Worm (Caenorhabditis elegans) whole organism, L1 larva: ENCODE measurements around the gene rhr-1.

ENCODE experiments used
- C04F5.9 ChIP-seq: sonication (generic microtip); optimal IDR thresholded peaks from 2 replicates; lab custom pipeline; 2016; ENCODE audit warnings: missing genetic modification characterization, missing compliant biosample characterization
- F16B12.6 ChIP-seq: fragments of 150-350 bp; optimal IDR thresholded peaks from 2 replicates; lab custom pipeline; 2014; ENCODE audit warnings: missing biosample characterization, missing genetic modification characterization
- alr-1 ChIP-seq: fragments of 200-800 bp; sonication (Bioruptor generic); optimal IDR thresholded peaks from 2 replicates; lab custom pipeline; 2018; ENCODE audit warnings: borderline replicate concordance, mild to moderate bottlenecking, missing genetic modification characterization, missing compliant biosample characterization
- ama-1 ChIP-seq: fragments of 150-350 bp; optimal IDR thresholded peaks from 2 replicates; lab custom pipeline; 2014
- blmp-1 ChIP-seq: fragments of 150-350 bp; optimal IDR thresholded peaks from 2 replicates; lab custom pipeline; 2014; ENCODE audit warnings: missing biosample characterization, missing genetic modification characterization
- ceh-63 ChIP-seq: fragments of 200-800 bp; sonication (Bioruptor generic); optimal IDR thresholded peaks from 2 replicates; lab custom pipeline; 2018; ENCODE audit warnings: mild to moderate bottlenecking, missing genetic modification characterization, missing compliant biosample characterization
- ces-1 ChIP-seq: fragments of 150-350 bp; optimal IDR thresholded peaks from 2 replicates; lab custom pipeline; 2014; ENCODE audit warnings: missing biosample characterization, missing genetic modification reagents, missing genetic modification characterization
- efl-1 ChIP-seq, 4 experiments: fragments of 150-350 bp; optimal IDR thresholded peaks in 3 of 4; peaks in 1 of 4; 1 replicate in 1 of 4; 2 replicates in 3 of 4; lab custom pipeline; 2014; ENCODE audit warnings: missing biosample characterization in 2 of 4, missing genetic modification characterization in 2 of 4, missing genetic modification reagents in 2 of 4
- egl-13 ChIP-seq: sonication (generic microtip); optimal IDR thresholded peaks from 2 replicates; lab custom pipeline; 2016; ENCODE audit warnings: missing genotype, missing genetic modification reagents, missing genetic modification characterization, missing compliant biosample characterization
- egl-27 ChIP-seq, 2 experiments: fragments of 150-350 bp in 1 of 2; sonication (generic microtip); optimal IDR thresholded peaks; 3 replicates each; lab custom pipeline; 2017 to 2018; ENCODE audit warnings: missing biosample characterization in 2 of 2, missing genetic modification characterization in 2 of 2, missing genetic modification reagents in 2 of 2
- elt-2 ChIP-seq: sonication (generic microtip); optimal IDR thresholded peaks from 2 replicates; lab custom pipeline; 2016; ENCODE audit warnings: missing genetic modification characterization, mild to moderate bottlenecking, inconsistent platforms, missing compliant biosample characterization, missing genetic modification reagents
- fkh-10 ChIP-seq: sonication (generic microtip); optimal IDR thresholded peaks from 2 replicates; lab custom pipeline; 2017; ENCODE audit warnings: missing biosample characterization, missing genetic modification reagents, missing genetic modification characterization
- fkh-4 ChIP-seq: sonication (generic microtip); optimal IDR thresholded peaks from 2 replicates; lab custom pipeline; 2016; ENCODE audit warnings: missing compliant biosample characterization, missing genetic modification characterization, borderline replicate concordance
- fkh-8 ChIP-seq: sonication (generic microtip); optimal IDR thresholded peaks from 2 replicates; lab custom pipeline; 2016; ENCODE audit warnings: mild to moderate bottlenecking, missing genetic modification characterization, missing compliant biosample characterization
- grh-1 ChIP-seq: fragments of 200-800 bp; sonication (Bioruptor generic); IDR thresholded peaks from 2 replicates; pipeline ENCODE4 v1.3.6; 2022; ENCODE audit warnings: missing genetic modification reagents, missing genetic modification characterization, missing compliant biosample characterization
- hpl-2 ChIP-seq: fragments of 150-350 bp; optimal IDR thresholded peaks from 2 replicates; lab custom pipeline; 2014; ENCODE audit warnings: missing biosample characterization, missing genetic modification reagents, missing genetic modification characterization
- irx-1 ChIP-seq: sonication (generic microtip); optimal IDR thresholded peaks from 2 replicates; lab custom pipeline; 2016; ENCODE audit warnings: missing genetic modification characterization, missing compliant biosample characterization
- jun-1 ChIP-seq: fragments of 150-350 bp; optimal IDR thresholded peaks from 2 replicates; lab custom pipeline; 2014; ENCODE audit warnings: missing biosample characterization, missing genetic modification reagents, missing genetic modification characterization
- lin-14 ChIP-seq: fragments of 200-800 bp; sonication (Bioruptor generic); optimal IDR thresholded peaks from 2 replicates; lab custom pipeline; 2018; ENCODE audit warnings: mild to moderate bottlenecking, missing genetic modification characterization, moderate library complexity, missing compliant biosample characterization
- lin-35 ChIP-seq, 2 experiments: fragments of 150-350 bp; optimal IDR thresholded peaks; 2 replicates each; lab custom pipeline; 2014; ENCODE audit warnings: missing biosample characterization in 2 of 2, missing genetic modification characterization in 2 of 2, missing genetic modification reagents in 2 of 2
- lin-39 ChIP-seq: fragments of 150-350 bp; optimal IDR thresholded peaks from 2 replicates; lab custom pipeline; 2014; ENCODE audit warnings: missing biosample characterization, missing genetic modification reagents, missing genetic modification characterization
- lsy-2 ChIP-seq, 2 experiments: fragments of 150-350 bp; optimal IDR thresholded peaks; 2 replicates each; lab custom pipeline; 2014; ENCODE audit warnings: missing biosample characterization in 2 of 2, missing genetic modification characterization in 2 of 2
- mdl-1 ChIP-seq, 2 experiments: fragments of 150-350 bp; optimal IDR thresholded peaks; 2 replicates each; lab custom pipeline; 2014 to 2017; ENCODE audit warnings: missing biosample characterization in 2 of 2, missing genetic modification characterization in 2 of 2, inconsistent platforms in 1 of 2
- nhr-11 ChIP-seq: fragments of 150-350 bp; optimal IDR thresholded peaks from 2 replicates; lab custom pipeline; 2014; ENCODE audit warnings: missing biosample characterization, missing genetic modification characterization
- nhr-20 ChIP-seq: sonication (generic microtip); optimal IDR thresholded peaks from 2 replicates; lab custom pipeline; 2016; ENCODE audit warnings: mild to moderate bottlenecking, missing genetic modification characterization, missing compliant biosample characterization
- nhr-237 ChIP-seq: fragments of 150-350 bp; optimal IDR thresholded peaks from 2 replicates; lab custom pipeline; 2014; ENCODE audit warnings: missing biosample characterization, missing genetic modification characterization
- nhr-28 ChIP-seq: fragments of 150-350 bp; optimal IDR thresholded peaks from 2 replicates; lab custom pipeline; 2014; ENCODE audit warnings: missing biosample characterization, missing genetic modification characterization
- nhr-47 ChIP-seq: sonication (generic microtip); optimal IDR thresholded peaks from 2 replicates; lab custom pipeline; 2016; ENCODE audit warnings: mild to moderate bottlenecking, missing genetic modification characterization, moderate library complexity, missing compliant biosample characterization
- nhr-84 ChIP-seq: sonication (generic microtip); optimal IDR thresholded peaks from 2 replicates; lab custom pipeline; 2017; ENCODE audit warnings: missing biosample characterization, missing genetic modification characterization
- nhr-85 ChIP-seq: sonication (generic microtip); peaks from one replicate; lab custom pipeline; 2016; ENCODE audit warnings: missing genetic modification characterization, inconsistent platforms, missing compliant biosample characterization
- pqm-1 ChIP-seq: sonication (generic microtip); optimal IDR thresholded peaks from 3 replicates; lab custom pipeline; 2017; ENCODE audit warnings: missing biosample characterization, missing genetic modification characterization
- skn-1 ChIP-seq: fragments of 150-350 bp; optimal IDR thresholded peaks from 2 replicates; lab custom pipeline; 2014; ENCODE audit warnings: missing biosample characterization, missing genetic modification characterization
- sptf-1 ChIP-seq: fragments of 150-350 bp; optimal IDR thresholded peaks from 2 replicates; lab custom pipeline; 2014; ENCODE audit warnings: missing biosample characterization, missing genetic modification characterization
- sup-37 ChIP-seq: fragments of 200-800 bp; sonication (Bioruptor generic); optimal IDR thresholded peaks from 2 replicates; lab custom pipeline; 2018; ENCODE audit warnings: mild to moderate bottlenecking, missing genetic modification characterization, missing compliant biosample characterization
- swsn-7 ChIP-seq: sonication (generic microtip); optimal IDR thresholded peaks from 2 replicates; lab custom pipeline; 2016; ENCODE audit warnings: missing genetic modification characterization, missing compliant biosample characterization
- tbx-2 ChIP-seq: sonication (generic microtip); optimal IDR thresholded peaks from 2 replicates; lab custom pipeline; 2016; ENCODE audit warnings: missing genetic modification characterization, missing compliant biosample characterization
- tlp-1 ChIP-seq: fragments of 150-350 bp; optimal IDR thresholded peaks from 2 replicates; lab custom pipeline; 2014; ENCODE audit warnings: missing biosample characterization, missing genetic modification characterization
- unc-62 ChIP-seq: fragments of 150-350 bp; optimal IDR thresholded peaks from 2 replicates; lab custom pipeline; 2014; ENCODE audit warnings: missing biosample characterization, missing genetic modification reagents, missing genetic modification characterization
- unc-86 ChIP-seq: sonication (generic microtip); optimal IDR thresholded peaks from 2 replicates; lab custom pipeline; 2016; ENCODE audit warnings: missing genetic modification characterization, missing compliant biosample characterization
- unc-98 ChIP-seq: fragments of 200-800 bp; sonication (Bioruptor generic); IDR thresholded peaks from 2 replicates; pipeline ENCODE4 v1.3.6; 2022; ENCODE audit warnings: missing genetic modification characterization, missing compliant biosample characterization
- vab-15 ChIP-seq: sonication (generic microtip); optimal IDR thresholded peaks from 2 replicates; lab custom pipeline; 2017; ENCODE audit warnings: missing genotype, mild to moderate bottlenecking, missing genetic modification characterization, missing compliant biosample characterization
- zag-1 ChIP-seq: fragments of 150-350 bp; optimal IDR thresholded peaks from 2 replicates; lab custom pipeline; 2014; ENCODE audit warnings: missing biosample characterization, missing genetic modification characterization
- zip-4 ChIP-seq: fragments of 200-800 bp; sonication (Bioruptor generic); optimal IDR thresholded peaks from 2 replicates; lab custom pipeline; 2018; ENCODE audit warnings: mild to moderate bottlenecking, missing genetic modification characterization, moderate library complexity, missing compliant biosample characterization
- ztf-4 ChIP-seq: fragments of 150-350 bp; optimal IDR thresholded peaks from 2 replicates; lab custom pipeline; 2014; ENCODE audit warnings: missing biosample characterization, missing genetic modification characterization

The rhr-1 gene

ce11 chrV:5433020-5433419, 5.1 kb downstream of the rhr-1 start, which contains the start of gene acl-6 (continued):
- TF ChIP-seq nhr-47 (tag; lab: Kevin White, UChicago) (peak; percentile 37), skn-1 (tag; lab: Kevin White, UChicago) (peak; percentile 3), tbx-2 (tag; lab: Kevin White, UChicago) (peak; percentile 11), ztf-4 (tag; lab: Kevin White, UChicago) (no peak), nhr-28 (tag; lab: Kevin White, UChicago) (no peak), lin-14 (GFP tag; lab: Kevin White, UChicago) (peak; percentile 59), grh-1 (GFP tag; lab: Robert Waterston, UW) (no peak), pqm-1 (tag; lab: Kevin White, UChicago) (peak; percentile 78), efl-1 (optimal IDR thresholded peaks at IDR 0.05; lab: Kevin White, UChicago) (peak; percentile 48 to 90), efl-1 (GFP tag; optimal IDR thresholded peaks at IDR 0.05 in 1 of 2; lab: Kevin White, UChicago) (peak; percentile 89 to 99), elt-2 (tag; lab: Kevin White, UChicago) (peak; percentile 97), vab-15 (tag; lab: Kevin White, UChicago) (no peak), C04F5.9 (no peak), F16B12.6 (tag; lab: Kevin White, UChicago) (peak; percentile 10), nhr-85 (tag; lab: Kevin White, UChicago) (peak; percentile 61), unc-86 (tag; lab: Kevin White, UChicago) (no peak), swsn-7 (tag; lab: Kevin White, UChicago) (peak; percentile 11), lin-35 (GFP tag; optimal IDR thresholded peaks at IDR 0.05; lab: Kevin White, UChicago) (peak; percentile 88 to 96), jun-1 (peak; percentile 53), lin-39 (tag; lab: Kevin White, UChicago) (no peak), alr-1 (tag; lab: Kevin White, UChicago) (no peak), egl-13 (tag; lab: Kevin White, UChicago) (no peak), lsy-2 (tag; optimal IDR thresholded peaks at IDR 0.05; lab: Kevin White, UChicago) (peak; percentile 44 to 76), unc-62 (GFP tag; lab: Kevin White, UChicago) (no peak), sup-37 (GFP tag; lab: Kevin White, UChicago) (no peak), irx-1 (tag; lab: Kevin White, UChicago) (no peak), egl-27 (tag; optimal IDR thresholded peaks at IDR 0.05; lab: Kevin White, UChicago) (no peak), nhr-11 (no peak), nhr-237 (tag; lab: Kevin White, UChicago) (no peak), tlp-1 (tag; lab: Kevin White, UChicago) (no peak), zag-1 (tag; lab: Kevin White, UChicago) (no peak), nhr-84 (tag; lab: Kevin White, UChicago) (no peak), fkh-10 (GFP tag; lab: Kevin White, UChicago) (no peak), fkh-8 (tag; lab: Kevin White, UChicago) (no peak), ceh-63 (GFP tag; lab: Kevin White, UChicago) (no peak), unc-98 (GFP tag; lab: Robert Waterston, UW) (no peak), zip-4 (GFP tag; lab: Kevin White, UChicago) (no peak), nhr-20 (peak; percentile 80), hpl-2 (GFP tag; lab: Kevin White, UChicago) (no peak), sptf-1 (tag; lab: Kevin White, UChicago) (no peak)
- TF ChIP-seq, all 84 proteins: peak for 27

ce11 chrV:5439068-5439467, 11.1 kb downstream of the rhr-1 start, which contains the start of gene snpc-1.3:
snpc-1.3 (minus strand) TSS chrV:5439168.
- TF ChIP-seq fkh-4 (tag; lab: Kevin White, UChicago) (no peak), sptf-1 (tag; lab: Kevin White, UChicago) (no peak), blmp-1 (tag; lab: Kevin White, UChicago) (no peak), elt-2 (tag; lab: Kevin White, UChicago) (no peak), mdl-1 (tag; optimal IDR thresholded peaks at IDR 0.05; lab: Kevin White, UChicago) (no peak), alr-1 (tag; lab: Kevin White, UChicago) (no peak), unc-62 (GFP tag; lab: Kevin White, UChicago) (no peak), ama-1 (lab: Kevin White, UChicago) (no peak), ces-1 (GFP tag; lab: Kevin White, UChicago) (no peak)
